Fruit fly (Drosophila melanogaster) whole organism, pupa: ENCODE measurements around the gene waw.
A peak's percentile ranks its signal among the peaks of the same experiment; 100 is the strongest.

Experiments used
- CG10348 ChIP-seq: fragments of 200-800 bp; sonication (Bioruptor generic); IDR thresholded peaks from 2 replicates; pipeline ENCODE4 v1.3.6; 2022; ENCODE audit warnings: missing biosample characterization, missing genetic modification characterization
- CG12605 ChIP-seq: fragments of 200-800 bp; sonication (Bioruptor generic); IDR thresholded peaks from 2 replicates; pipeline ENCODE4 v1.3.6; 2022; ENCODE audit warnings: missing biosample characterization, missing genetic modification characterization
- CG13204 ChIP-seq: fragments of 200-800 bp; sonication (Bioruptor generic); optimal IDR thresholded peaks from 2 replicates; lab custom pipeline; 2018; ENCODE audit warnings: missing biosample characterization, mild to moderate bottlenecking, missing genetic modification characterization, moderate library complexity
- CG14655 ChIP-seq: fragments of 200-800 bp; sonication (Bioruptor generic); optimal IDR thresholded peaks from 3 replicates; lab custom pipeline; 2017; ENCODE audit warnings: mild to moderate bottlenecking, missing biosample characterization, missing genetic modification reagents, missing genetic modification characterization
- CG15710 ChIP-seq: fragments of 200-800 bp; sonication (Bioruptor generic); optimal IDR thresholded peaks from 2 replicates; lab custom pipeline; 2018; ENCODE audit warnings: missing biosample characterization, mild to moderate bottlenecking, missing genetic modification characterization, moderate library complexity
- CG17806 ChIP-seq: fragments of 200-800 bp; sonication (Bioruptor generic); optimal IDR thresholded peaks from 2 replicates; lab custom pipeline; 2018; ENCODE audit warnings: missing biosample characterization, mild to moderate bottlenecking, missing genetic modification characterization, moderate library complexity
- CG32121 ChIP-seq: fragments of 200-800 bp; sonication (Bioruptor generic); IDR thresholded peaks from 2 replicates; pipeline ENCODE4 v1.3.6; 2022; ENCODE audit warnings: missing biosample characterization, missing genetic modification characterization
- CG34367 ChIP-seq: fragments of 200-800 bp; sonication (Bioruptor generic); optimal IDR thresholded peaks from 2 replicates; lab custom pipeline; 2018; ENCODE audit warnings: missing biosample characterization, mild to moderate bottlenecking, missing genetic modification characterization
- CG4496 ChIP-seq: fragments of 200-800 bp; sonication (Bioruptor generic); IDR thresholded peaks from 3 replicates; pipeline ENCODE4 v1.3.6; 2022; ENCODE audit warnings: missing biosample characterization, missing genetic modification characterization
- CG8159 ChIP-seq: fragments of 200-800 bp; sonication (Bioruptor generic); optimal IDR thresholded peaks from 3 replicates; lab custom pipeline; 2018; ENCODE audit warnings: missing biosample characterization, mild to moderate bottlenecking, missing genetic modification characterization, moderate library complexity
- CG8301 ChIP-seq: fragments of 200-800 bp; sonication (Bioruptor generic); optimal IDR thresholded peaks from 2 replicates; lab custom pipeline; 2018; ENCODE audit warnings: missing biosample characterization, mild to moderate bottlenecking, missing genetic modification characterization
- CG9948 ChIP-seq: fragments of 200-800 bp; sonication (Bioruptor generic); optimal IDR thresholded peaks from 2 replicates; lab custom pipeline; 2018; ENCODE audit warnings: missing biosample characterization, mild to moderate bottlenecking, missing genetic modification characterization, moderate library complexity
- D1 ChIP-seq: fragments of 200-800 bp; sonication (Bioruptor generic); optimal IDR thresholded peaks from 2 replicates; lab custom pipeline; 2018; ENCODE audit warnings: missing biosample characterization, mild to moderate bottlenecking, missing genetic modification characterization, moderate library complexity
- EcR ChIP-seq: fragments of 200-800 bp; sonication (Bioruptor generic); optimal IDR thresholded peaks from 3 replicates; lab custom pipeline; 2019; ENCODE audit warnings: missing biosample characterization, missing genetic modification characterization, mild to moderate bottlenecking, moderate library complexity, missing genetic modification reagents
- Ets98B ChIP-seq: fragments of 200-800 bp; sonication (Bioruptor generic); IDR thresholded peaks from 2 replicates; pipeline ENCODE4 v1.3.6; 2022; ENCODE audit warnings: missing biosample characterization, missing genetic modification characterization
- Pif1A ChIP-seq: fragments of 200-800 bp; sonication (Bioruptor generic); optimal IDR thresholded peaks from 3 replicates; lab custom pipeline; 2016; ENCODE audit warnings: missing biosample characterization, missing genetic modification characterization
- Pif1B ChIP-seq: fragments of 200-800 bp; sonication (Bioruptor generic); optimal IDR thresholded peaks from 3 replicates; lab custom pipeline; 2016; ENCODE audit warnings: missing biosample characterization, missing genetic modification characterization
- Snoo ChIP-seq: fragments of 200-800 bp; sonication (Bioruptor generic); optimal IDR thresholded peaks from 3 replicates; lab custom pipeline; 2017; ENCODE audit warnings: missing biosample characterization, mild to moderate bottlenecking, missing genetic modification characterization, inconsistent platforms
- fd96Ca ChIP-seq: fragments of 200-800 bp; sonication (Bioruptor generic); IDR thresholded peaks from 3 replicates; pipeline ENCODE4 v1.3.6; 2022; ENCODE audit warnings: missing biosample characterization, missing genetic modification characterization
- gl ChIP-seq: fragments of 200-800 bp; sonication (Bioruptor generic); optimal IDR thresholded peaks from 2 replicates; lab custom pipeline; 2018; ENCODE audit warnings: missing biosample characterization, mild to moderate bottlenecking, missing genetic modification characterization
- rn ChIP-seq: fragments of 200-800 bp; sonication (Bioruptor generic); IDR thresholded peaks from 2 replicates; pipeline ENCODE4 v1.3.6; 2022; ENCODE audit warnings: missing biosample characterization, missing genetic modification characterization

The waw gene

dm6 chrX:21323933-21324688 is 38.7 kb upstream of the waw start, which contains the start of the genes Dd and CG1486:
Gene Dd, minus strand, starts transcription at chrX:21324009.
Gene CG1486, plus strand, starts transcription at chrX:21324046.
- TF ChIP-seq CG34367 (tag; lab: Kevin White, UChicago): peak; percentile 13
- TF ChIP-seq D1 (tag; lab: Kevin White, UChicago): no peak
- no peak for TF ChIP-seq Pif1A (GFP tag; lab: Kevin White, UChicago)

- TF ChIP-seq CG12605: no peak
- TF ChIP-seq CG13204: no peak
- no peak for TF ChIP-seq CG32121
- no peak for TF ChIP-seq Pif1A (GFP tag; lab: Kevin White, UChicago)
- no peak for TF ChIP-seq CG9948 (tag; lab: Kevin White, UChicago)
- no peak for TF ChIP-seq gl
- no peak for TF ChIP-seq rn (GFP tag; lab: Robert Waterston, UW)
- no peak for TF ChIP-seq D1 (tag; lab: Kevin White, UChicago)
- no peak for TF ChIP-seq Snoo (tag; lab: Kevin White, UChicago)
- no peak for TF ChIP-seq CG15710 (tag; lab: Kevin White, UChicago)
- TF ChIP-seq Pif1B: no peak
- TF ChIP-seq CG8301: no peak
Measured at dm6 chrX:21333135-21333534, 29.7 kb upstream of the waw start.

dm6 chrX:21334522-21335104 is 28.2 kb upstream of the waw start:
- no peak for TF ChIP-seq CG13204
- TF ChIP-seq Snoo (tag; lab: Kevin White, UChicago): no peak
- TF ChIP-seq CG17806: no peak
- no peak for TF ChIP-seq CG8301
- TF ChIP-seq Pif1B: no peak
- no peak for TF ChIP-seq Pif1A (GFP tag; lab: Kevin White, UChicago)
- no peak for TF ChIP-seq EcR (GFP tag; lab: Kevin White, UChicago)
- no peak for TF ChIP-seq gl
- no peak for TF ChIP-seq rn (GFP tag; lab: Robert Waterston, UW)
- TF ChIP-seq Ets98B (GFP tag; lab: Robert Waterston, UW): no peak
- TF ChIP-seq CG32121: no peak
- no peak for TF ChIP-seq CG4496 (GFP tag; lab: Robert Waterston, UW)
- TF ChIP-seq CG8159 (tag; lab: Kevin White, UChicago): no peak
- TF ChIP-seq CG9948 (tag; lab: Kevin White, UChicago): no peak
- TF ChIP-seq fd96Ca (GFP tag; lab: Robert Waterston, UW): no peak
- TF ChIP-seq D1 (tag; lab: Kevin White, UChicago): no peak
- TF ChIP-seq CG14655 (GFP tag; lab: Kevin White, UChicago): no peak
- TF ChIP-seq CG34367 (tag; lab: Kevin White, UChicago): no peak

- no peak for TF ChIP-seq Ets98B (GFP tag; lab: Robert Waterston, UW)
Measured at dm6 chrX:21337057-21337456, 25.8 kb upstream of the waw start.

- TF ChIP-seq CG13204: no peak
- TF ChIP-seq Pif1A (GFP tag; lab: Kevin White, UChicago): no peak
- no peak for TF ChIP-seq rn (GFP tag; lab: Robert Waterston, UW)
- TF ChIP-seq Ets98B (GFP tag; lab: Robert Waterston, UW): no peak
- TF ChIP-seq CG4496 (GFP tag; lab: Robert Waterston, UW): no peak
- no peak for TF ChIP-seq EcR (GFP tag; lab: Kevin White, UChicago)
- no peak for TF ChIP-seq CG9948 (tag; lab: Kevin White, UChicago)
- no peak for TF ChIP-seq CG10348 (GFP tag; lab: Robert Waterston, UW)
- no peak for TF ChIP-seq CG17806
Measured at dm6 chrX:21338153-21338552, 24.7 kb upstream of the waw start.

- TF ChIP-seq CG8301 (peak; percentile 83), rn (GFP tag; lab: Robert Waterston, UW) (peak; percentile 87), CG34367 (tag; lab: Kevin White, UChicago) (peak; percentile 91), fd96Ca (GFP tag; lab: Robert Waterston, UW) (peak; percentile 97), CG17806 (peak; percentile 80), CG9948 (tag; lab: Kevin White, UChicago) (peak; percentile 73), EcR (GFP tag; lab: Kevin White, UChicago) (peak; percentile 53), CG14655 (GFP tag; lab: Kevin White, UChicago) (peak; percentile 89), Pif1B (peak; percentile 87), CG13204 (peak; percentile 92), Snoo (tag; lab: Kevin White, UChicago) (peak; percentile 74), CG4496 (GFP tag; lab: Robert Waterston, UW) (peak; percentile 97), CG8159 (tag; lab: Kevin White, UChicago) (peak; percentile 85), CG10348 (GFP tag; lab: Robert Waterston, UW) (peak; percentile 81; the same call in 1 of the 2 replicates), D1 (tag; lab: Kevin White, UChicago) (no peak), gl (peak; percentile 96), CG12605 (peak; percentile 94), CG32121 (peak; percentile 94), CG15710 (tag; lab: Kevin White, UChicago) (peak; percentile 87), Ets98B (GFP tag; lab: Robert Waterston, UW) (peak; percentile 94), Pif1A (GFP tag; lab: Kevin White, UChicago) (peak; percentile 91)
Measured at dm6 chrX:21339476-21339931, 23.3 kb upstream of the waw start, which contains the start of the genes tty and fliI. Gene tty, minus strand, starts transcription at chrX:21339676. Gene fliI, plus strand, starts transcription at chrX:21339741.
